Fruit fly (Drosophila melanogaster): ENCODE results near the gene cDIP.

Gene cDIP

dm6 chr3R:21156572-21157480, 4.1 kb downstream of the cDIP start:
- no peak for TF ChIP-seq HmgZ (tag; optimal IDR thresholded peaks at IDR 0.05)
- no peak for TF ChIP-seq CG13894 (tag; optimal IDR thresholded peaks at IDR 0.05)
- no peak for TF ChIP-seq Lhr (GFP tag; optimal IDR thresholded peaks at IDR 0.05)
- peak; percentile 60 for TF ChIP-seq lab (GFP tag; optimal IDR thresholded peaks at IDR 0.05)
- TF ChIP-seq mam (GFP tag; optimal IDR thresholded peaks at IDR 0.05): no peak
- TF ChIP-seq CG10959 (GFP tag; IDR thresholded peaks at IDR 0.05): no peak
- no peak for TF ChIP-seq Dref (GFP tag; IDR thresholded peaks at IDR 0.05)
- TF ChIP-seq inv (GFP tag; IDR thresholded peaks at IDR 0.05; ENCODE audit: partially characterized antibody): no peak
- TF ChIP-seq Ada2b (GFP tag; IDR thresholded peaks at IDR 0.05): no peak
- TF ChIP-seq HLH4C (GFP tag; IDR thresholded peaks at IDR 0.05; ENCODE audit: partially characterized antibody): no peak
- TF ChIP-seq CG11504 (tag; optimal IDR thresholded peaks at IDR 0.05): no peak
- TF ChIP-seq CG3065 (GFP tag; optimal IDR thresholded peaks at IDR 0.05): no peak
- no peak for TF ChIP-seq en (GFP tag; optimal IDR thresholded peaks at IDR 0.05)
- TF ChIP-seq CG30431 (GFP tag; optimal IDR thresholded peaks at IDR 0.05): no peak
- TF ChIP-seq bab2 (GFP tag; optimal IDR thresholded peaks at IDR 0.05): no peak
- TF ChIP-seq CG1603 (tag; optimal IDR thresholded peaks at IDR 0.05): no peak
- TF ChIP-seq CoRest (tag; optimal IDR thresholded peaks at IDR 0.05): no peak
- no peak for TF ChIP-seq CG4617 (GFP tag; optimal IDR thresholded peaks at IDR 0.05; ENCODE audit: borderline replicate concordance)
- no peak for TF ChIP-seq sens-2 (GFP tag; IDR thresholded peaks at IDR 0.05)
- no peak for TF ChIP-seq CG15011 (GFP tag; optimal IDR thresholded peaks at IDR 0.05)
- no peak for TF ChIP-seq p53 (GFP tag; optimal IDR thresholded peaks at IDR 0.05)
- no peak for TF ChIP-seq CG14710 (tag; optimal IDR thresholded peaks at IDR 0.05)
- TF ChIP-seq CG3847 (GFP tag; IDR thresholded peaks at IDR 0.05): no peak
- TF ChIP-seq NC2α (GFP tag; optimal IDR thresholded peaks at IDR 0.05): no peak
- no peak for TF ChIP-seq tin (GFP tag; optimal IDR thresholded peaks at IDR 0.05)
- peak; percentile 54 for TF ChIP-seq Med (GFP tag)
- no peak for TF ChIP-seq CG1529 (GFP tag; optimal IDR thresholded peaks at IDR 0.05)
- TF ChIP-seq kni (GFP tag; optimal IDR thresholded peaks at IDR 0.05): peak; percentile 60
- no peak for TF ChIP-seq CG14014 (GFP tag; IDR thresholded peaks at IDR 0.05)
- TF ChIP-seq CG32767 (GFP tag; IDR thresholded peaks at IDR 0.05): no peak
- TF ChIP-seq CG4404 (GFP tag; IDR thresholded peaks at IDR 0.05): no peak
- no peak for TF ChIP-seq HmgD (GFP tag; optimal IDR thresholded peaks at IDR 0.05)
- TF ChIP-seq nmo (GFP tag; optimal IDR thresholded peaks at IDR 0.05): no peak
- TF ChIP-seq Nf-YA (GFP tag; IDR thresholded peaks at IDR 0.05): no peak
- TF ChIP-seq CG17912 (GFP tag; optimal IDR thresholded peaks at IDR 0.05): no peak
- TF ChIP-seq sim (GFP tag; IDR thresholded peaks at IDR 0.05): no peak
- no peak for TF ChIP-seq tap (tag; optimal IDR thresholded peaks at IDR 0.05)
- no peak for TF ChIP-seq CG9876 (GFP tag; optimal IDR thresholded peaks at IDR 0.05)
- TF ChIP-seq ara (GFP tag; IDR thresholded peaks at IDR 0.05): no peak
- TF ChIP-seq mld (GFP tag; IDR thresholded peaks at IDR 0.05; ENCODE audit: partially characterized antibody): no peak
- no peak for TF ChIP-seq unc-4 (GFP tag; IDR thresholded peaks at IDR 0.05; ENCODE audit: partially characterized antibody)
- no peak for TF ChIP-seq Fer3 (tag; optimal IDR thresholded peaks at IDR 0.05)
- peak; percentile 84 for TF ChIP-seq sd (tag; optimal IDR thresholded peaks at IDR 0.05)
- no peak for TF ChIP-seq CG5245 (GFP tag; optimal IDR thresholded peaks at IDR 0.05)
- TF ChIP-seq oc (tag; optimal IDR thresholded peaks at IDR 0.05): peak; percentile 24
- no peak for TF ChIP-seq CG7963 (GFP tag; IDR thresholded peaks at IDR 0.05; ENCODE audit: partially characterized antibody)
- TF ChIP-seq tna (GFP tag; IDR thresholded peaks at IDR 0.05; ENCODE audit: partially characterized antibody): no peak; the same call in 1 of the 2 replicates
- peak in 1 of 2 experiments; percentile 61 for TF ChIP-seq eve (GFP tag; optimal IDR thresholded peaks at IDR 0.05)
- TF ChIP-seq CG7987 (GFP tag; optimal IDR thresholded peaks at IDR 0.05): no peak

Measured in whole organism, embryonic.